Fruit fly (Drosophila melanogaster) whole organism, embryonic: ENCODE results near the gene eIF3d1.
A peak's percentile ranks its signal among the peaks of the same experiment; 100 is the strongest.

ENCODE experiments used
- Atf6 ChIP-seq: fragments of 200-800 bp; sonication (Bioruptor generic); IDR thresholded peaks from 2 replicates; pipeline ENCODE4 v1.3.6; 2022; ENCODE audit warnings: missing biosample characterization, missing genetic modification characterization
- CG10543 ChIP-seq: fragments of 200-800 bp; sonication (Bioruptor generic); optimal IDR thresholded peaks from 3 replicates; lab custom pipeline; 2017; ENCODE audit warnings: missing biosample characterization, mild to moderate bottlenecking, missing genetic modification characterization, moderate library complexity
- CG10565 ChIP-seq: fragments of 200-800 bp; sonication (Bioruptor generic); optimal IDR thresholded peaks from 3 replicates; lab custom pipeline; 2016; ENCODE audit warnings: missing biosample characterization, mild to moderate bottlenecking, missing genetic modification characterization
- CG10979 ChIP-seq: fragments of 200-800 bp; sonication (Bioruptor generic); optimal IDR thresholded peaks from 2 replicates; lab custom pipeline; 2018; ENCODE audit warnings: missing biosample characterization, mild to moderate bottlenecking, missing genetic modification characterization, moderate library complexity
- CG14441 ChIP-seq: fragments of 200-800 bp; sonication (Bioruptor generic); IDR thresholded peaks from 2 replicates; pipeline ENCODE4 v1.3.6; 2022; ENCODE audit warnings: missing biosample characterization, missing genetic modification characterization
- CG2116 ChIP-seq: fragments of 200-800 bp; sonication (Bioruptor generic); optimal IDR thresholded peaks from 3 replicates; lab custom pipeline; 2018; ENCODE audit warnings: missing biosample characterization, mild to moderate bottlenecking, missing genetic modification characterization
- CG32772 ChIP-seq: fragments of 200-800 bp; sonication (Bioruptor generic); IDR thresholded peaks from 2 replicates; pipeline ENCODE4 v1.3.6; 2022; ENCODE audit warnings: missing biosample characterization, missing genetic modification characterization
- CG3838 ChIP-seq: fragments of 200-800 bp; sonication (Bioruptor generic); optimal IDR thresholded peaks from 3 replicates; lab custom pipeline; 2016; ENCODE audit warnings: missing biosample characterization, missing genetic modification characterization
- CG4282 ChIP-seq: fragments of 200-800 bp; sonication (Bioruptor generic); optimal IDR thresholded peaks from 2 replicates; lab custom pipeline; 2016; ENCODE audit warnings: missing biosample characterization, missing genetic modification characterization
- CG6654 ChIP-seq: fragments of 200-800 bp; sonication (Bioruptor generic); optimal IDR thresholded peaks from 2 replicates; lab custom pipeline; 2017; ENCODE audit warnings: missing biosample characterization, mild to moderate bottlenecking, missing genetic modification characterization
- CG6683 ChIP-seq: fragments of 200-800 bp; sonication (Bioruptor generic); optimal IDR thresholded peaks from 2 replicates; lab custom pipeline; 2017; ENCODE audit warnings: missing biosample characterization, mild to moderate bottlenecking, missing genetic modification characterization, missing genetic modification reagents
- CG7357 ChIP-seq: fragments of 200-800 bp; sonication (Bioruptor generic); IDR thresholded peaks from 3 replicates; pipeline ENCODE4 v1.3.6; 2022; ENCODE audit warnings: missing biosample characterization, missing genetic modification characterization
- CG7556 ChIP-seq: fragments of 200-800 bp; sonication (Bioruptor generic); optimal IDR thresholded peaks from 2 replicates; lab custom pipeline; 2017; ENCODE audit warnings: missing biosample characterization, mild to moderate bottlenecking, missing genetic modification characterization
- CG7963 ChIP-seq: fragments of 200-800 bp; sonication (Bioruptor generic); IDR thresholded peaks from 3 replicates; pipeline ENCODE4 v1.3.6; 2022; ENCODE audit warnings: missing biosample characterization, missing genetic modification characterization; ENCODE audit not compliant: partially characterized antibody
- CG9797 ChIP-seq: fragments of 200-800 bp; sonication (Bioruptor generic); optimal IDR thresholded peaks from 3 replicates; lab custom pipeline; 2018; ENCODE audit warnings: missing biosample characterization, mild to moderate bottlenecking, missing genetic modification characterization
- CTCF ChIP-seq: fragments of 200-800 bp; sonication (Bioruptor generic); optimal IDR thresholded peaks from 2 replicates; lab custom pipeline; 2017; ENCODE audit warnings: missing biosample characterization, mild to moderate bottlenecking, missing genetic modification characterization, moderate library complexity
- D ChIP-seq, 2 experiments: fragments of 200-800 bp in 1 of 2; fragments of >200 bp in 1 of 2; sonication (Bioruptor generic) in 1 of 2; optimal IDR thresholded peaks; 2 replicates in 1 of 2; 3 replicates in 1 of 2; lab custom pipeline; 2017; ENCODE audit warnings: mild to moderate bottlenecking in 1 of 2, missing biosample characterization in 1 of 2, missing genetic modification characterization in 1 of 2, missing genetic modification reagents in 1 of 2
- Dek ChIP-seq: fragments of 200-800 bp; sonication (Bioruptor generic); optimal IDR thresholded peaks from 3 replicates; lab custom pipeline; 2019; ENCODE audit warnings: missing biosample characterization, mild to moderate bottlenecking, missing genetic modification characterization, moderate library complexity
- Dll ChIP-seq: fragments of 200-800 bp; sonication (Bioruptor generic); IDR thresholded peaks from 4 replicates; pipeline ENCODE4 v1.3.6; 2022; ENCODE audit warnings: missing biosample characterization, missing genetic modification characterization; ENCODE audit not compliant: partially characterized antibody
- Drgx ChIP-seq: fragments of 200-800 bp; sonication (Bioruptor generic); IDR thresholded peaks from 2 replicates; pipeline ENCODE4 v1.3.6; 2022; ENCODE audit warnings: missing biosample characterization, missing genetic modification characterization
- Elba2 ChIP-seq: fragments of 200-800 bp; sonication (Bioruptor generic); optimal IDR thresholded peaks from 3 replicates; lab custom pipeline; 2016; ENCODE audit warnings: missing biosample characterization, missing genetic modification characterization
- Fer2 ChIP-seq: fragments of 200-800 bp; sonication (Bioruptor generic); optimal IDR thresholded peaks from 2 replicates; lab custom pipeline; 2018; ENCODE audit warnings: missing biosample characterization, mild to moderate bottlenecking, missing genetic modification characterization, moderate library complexity
- Hr3 ChIP-seq: fragments of 200-800 bp; sonication (Bioruptor generic); optimal IDR thresholded peaks from 3 replicates; lab custom pipeline; 2016; ENCODE audit warnings: missing biosample characterization, missing genetic modification characterization
- Hr39 ChIP-seq: fragments of >200 bp; optimal IDR thresholded peaks from 2 replicates; lab custom pipeline; 2017
- Lpt ChIP-seq: fragments of >200 bp; optimal IDR thresholded peaks from 2 replicates; lab custom pipeline; 2018; ENCODE audit warnings: missing biosample characterization, missing genetic modification characterization
- MTF-1 ChIP-seq: fragments of 200-800 bp; sonication (Bioruptor generic); optimal IDR thresholded peaks from 2 replicates; lab custom pipeline; 2018; ENCODE audit warnings: missing biosample characterization, mild to moderate bottlenecking, missing genetic modification characterization, borderline replicate concordance
- Mad ChIP-seq: fragments of 200-800 bp; sonication (Bioruptor generic); optimal IDR thresholded peaks from 2 replicates; lab custom pipeline; 2016; ENCODE audit warnings: missing biosample characterization, missing genetic modification characterization
- Nf-YB ChIP-seq: fragments of 200-800 bp; sonication (Bioruptor generic); optimal IDR thresholded peaks from 3 replicates; lab custom pipeline; 2019; ENCODE audit warnings: missing biosample characterization, mild to moderate bottlenecking, missing genetic modification characterization, moderate library complexity
- Side ChIP-seq: fragments of 200-800 bp; sonication (Bioruptor generic); optimal IDR thresholded peaks from 2 replicates; lab custom pipeline; 2016; ENCODE audit warnings: missing biosample characterization, missing genetic modification characterization
- Sry-δ ChIP-seq: fragments of 200-800 bp; sonication (Bioruptor generic); optimal IDR thresholded peaks from 2 replicates; lab custom pipeline; 2016; ENCODE audit warnings: missing biosample characterization, missing genetic modification characterization
- ash1 ChIP-seq: fragments of 200-800 bp; sonication (Bioruptor generic); optimal IDR thresholded peaks from 2 replicates; lab custom pipeline; 2018; ENCODE audit warnings: missing biosample characterization, mild to moderate bottlenecking, missing genetic modification characterization
- ato ChIP-seq: fragments of 200-800 bp; sonication (Bioruptor generic); IDR thresholded peaks from 2 replicates; pipeline ENCODE4 v1.3.6; 2022; ENCODE audit warnings: missing biosample characterization, missing genetic modification characterization; ENCODE audit not compliant: partially characterized antibody
- cato ChIP-seq: fragments of 200-800 bp; sonication (Bioruptor generic); optimal IDR thresholded peaks from 2 replicates; lab custom pipeline; 2016; ENCODE audit warnings: missing biosample characterization, missing genetic modification characterization, borderline replicate concordance
- chif ChIP-seq, 2 experiments: fragments of 200-800 bp; sonication (Bioruptor generic); optimal IDR thresholded peaks; 3 replicates each; lab custom pipeline; 2016; ENCODE audit warnings: missing biosample characterization in 2 of 2, missing genetic modification characterization in 2 of 2
- chinmo ChIP-seq: fragments of 200-800 bp; sonication (Bioruptor generic); IDR thresholded peaks from 4 replicates; pipeline ENCODE4 v1.3.6; 2022; ENCODE audit warnings: missing biosample characterization, missing genetic modification characterization; ENCODE audit not compliant: partially characterized antibody
- crol ChIP-seq: fragments of 200-800 bp; sonication (Bioruptor generic); IDR thresholded peaks from 2 replicates; pipeline ENCODE4 v1.3.6; 2022; ENCODE audit warnings: missing biosample characterization, missing genetic modification characterization
- dmrt99B ChIP-seq: fragments of 200-800 bp; sonication (Bioruptor generic); optimal IDR thresholded peaks from 2 replicates; lab custom pipeline; 2018; ENCODE audit warnings: missing biosample characterization, mild to moderate bottlenecking, missing genetic modification characterization, moderate library complexity
- esg ChIP-seq: fragments of 200-800 bp; sonication (Bioruptor generic); conservative IDR thresholded peaks from 2 replicates; pipeline ENCODE4 v1.3.6; 2022; ENCODE audit warnings: missing biosample characterization, missing genetic modification characterization
- kay ChIP-seq: fragments of 200-800 bp; sonication (Bioruptor generic); optimal IDR thresholded peaks from 2 replicates; lab custom pipeline; 2016; ENCODE audit warnings: missing biosample characterization, missing genetic modification characterization
- mld ChIP-seq: fragments of 200-800 bp; sonication (Bioruptor generic); IDR thresholded peaks from 3 replicates; pipeline ENCODE4 v1.3.6; 2022; ENCODE audit warnings: missing biosample characterization, missing genetic modification characterization; ENCODE audit not compliant: partially characterized antibody
- org-1 ChIP-seq: fragments of 200-800 bp; sonication (Bioruptor generic); optimal IDR thresholded peaks from 2 replicates; lab custom pipeline; 2017; ENCODE audit warnings: missing biosample characterization, missing genetic modification characterization
- pzg ChIP-seq: fragments of 200-800 bp; sonication (Bioruptor generic); optimal IDR thresholded peaks from 3 replicates; lab custom pipeline; 2018; ENCODE audit warnings: missing biosample characterization, mild to moderate bottlenecking, missing genetic modification characterization, moderate library complexity
- run ChIP-seq: fragments of 200-800 bp; sonication (Bioruptor generic); optimal IDR thresholded peaks from 3 replicates; lab custom pipeline; 2018; ENCODE audit warnings: missing biosample characterization, mild to moderate bottlenecking, missing genetic modification characterization
- shn ChIP-seq: fragments of 200-800 bp; sonication (Bioruptor generic); optimal IDR thresholded peaks from 3 replicates; lab custom pipeline; 2016; ENCODE audit warnings: missing biosample characterization, missing genetic modification characterization
- slbo ChIP-seq: fragments of 200-800 bp; sonication (Bioruptor generic); IDR thresholded peaks from 2 replicates; pipeline ENCODE4 v1.3.6; 2022; ENCODE audit warnings: missing biosample characterization, missing genetic modification characterization
- slp2 ChIP-seq: fragments of 200-800 bp; sonication (Bioruptor generic); optimal IDR thresholded peaks from 2 replicates; lab custom pipeline; 2016; ENCODE audit warnings: missing biosample characterization, missing genetic modification characterization
- sr ChIP-seq: fragments of 200-800 bp; sonication (Bioruptor generic); IDR thresholded peaks from 3 replicates; pipeline ENCODE4 v1.3.6; 2022; ENCODE audit warnings: missing biosample characterization, missing genetic modification characterization
- tgo ChIP-seq: fragments of 200-800 bp; sonication (Bioruptor generic); IDR thresholded peaks from 3 replicates; pipeline ENCODE4 v1.3.6; 2022; ENCODE audit warnings: missing biosample characterization, missing genetic modification characterization
- twi ChIP-seq: fragments of 200-800 bp; optimal IDR thresholded peaks from 2 replicates; lab custom pipeline; 2019; ENCODE audit warnings: missing biosample characterization, mild to moderate bottlenecking, missing genetic modification characterization, moderate library complexity

The eIF3d1 gene

DNA sequence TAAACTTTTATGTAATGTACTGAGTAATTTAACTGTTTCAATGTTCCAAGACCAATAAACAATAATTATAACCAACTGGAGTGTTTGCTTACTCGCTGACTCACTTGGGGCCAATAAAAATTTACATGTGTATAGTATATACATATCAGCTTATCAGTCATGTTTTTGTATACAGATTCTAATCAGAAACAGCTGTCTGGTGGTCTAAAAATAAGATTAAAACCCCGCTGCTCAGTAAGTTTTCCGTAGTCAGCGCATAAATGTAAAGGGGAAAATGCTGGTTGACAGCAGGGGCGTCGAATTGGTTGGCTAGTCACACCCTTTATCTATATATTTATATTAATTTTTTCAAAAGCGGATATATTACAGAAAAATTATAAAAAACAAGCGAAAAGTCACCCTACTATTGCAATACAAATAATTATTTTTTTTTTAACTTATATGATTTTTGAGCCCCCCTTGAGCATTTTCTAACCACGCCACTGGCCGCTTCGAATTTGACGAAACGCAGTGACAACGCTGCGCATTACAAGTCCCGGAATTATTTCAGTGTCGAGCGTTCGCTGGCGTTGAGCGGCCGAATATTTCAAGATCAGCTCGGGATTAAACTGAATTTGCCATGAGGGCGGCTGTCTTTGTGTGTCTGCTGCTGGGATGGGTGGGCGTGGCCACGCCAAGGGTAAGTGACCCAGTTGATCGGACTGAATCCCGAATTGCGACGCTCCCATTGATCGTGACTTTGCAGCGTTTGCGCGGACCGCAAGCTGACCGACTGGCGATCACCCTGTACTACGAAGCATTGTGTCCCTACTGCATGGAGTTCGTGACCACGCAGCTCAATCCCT lies 1.3 kb upstream of the eIF3d1 start, which contains the start of gene GILT2 (continued):
- TF ChIP-seq CG6654 (peak; percentile 83), Drgx (GFP tag; lab: Robert Waterston, UW) (peak; percentile 43; the same call in 1 of the 2 replicates), esg (GFP tag; lab: Robert Waterston, UW) (peak; percentile 89), shn (peak; percentile 28), CG10979 (tag; lab: Kevin White, UChicago) (peak; percentile 94), Mad (GFP tag; lab: Kevin White, UChicago) (peak; percentile 75), Lpt (GFP tag; lab: Kevin White, UChicago) (no peak), CG10543 (GFP tag; lab: Kevin White, UChicago) (peak; percentile 89), Side (GFP tag; lab: Kevin White, UChicago) (peak; percentile 14), CG32772 (GFP tag; lab: Robert Waterston, UW) (peak; percentile 90), kay (GFP tag; lab: Kevin White, UChicago) (peak; percentile 76), Elba2 (GFP tag; lab: Kevin White, UChicago) (peak; percentile 24), sr (GFP tag; lab: Robert Waterston, UW) (peak; percentile 50; the same call in 2 of the 3 replicates), slp2 (no peak), twi (peak; percentile 76), Dll (no peak), D (optimal IDR thresholded peaks at IDR 0.05; lab: Kevin White, UChicago) (no peak), D (GFP tag; optimal IDR thresholded peaks at IDR 0.05; lab: Kevin White, UChicago) (peak; percentile 89), cato (peak; percentile 85), slbo (peak; percentile 94), org-1 (GFP tag; lab: Kevin White, UChicago) (peak; percentile 79), CG10565 (GFP tag; lab: Kevin White, UChicago) (peak; percentile 37), CG3838 (peak; percentile 63), CG7556 (peak; percentile 91), Nf-YB (GFP tag; lab: Kevin White, UChicago) (peak; percentile 77), chif (GFP tag; optimal IDR thresholded peaks at IDR 0.05; lab: Kevin White, UChicago) (peak; percentile 35 to 61), pzg (GFP tag; lab: Kevin White, UChicago) (no peak), mld (GFP tag; lab: Robert Waterston, UW) (no peak), Fer2 (tag; lab: Kevin White, UChicago) (peak; percentile 86), crol (GFP tag; lab: Robert Waterston, UW) (peak; percentile 42), CG9797 (GFP tag; lab: Kevin White, UChicago) (peak; percentile 11), ato (no peak), CG7963 (GFP tag; lab: Robert Waterston, UW) (no peak), run (tag; lab: Kevin White, UChicago) (peak; percentile 83), CG2116 (GFP tag; lab: Kevin White, UChicago) (peak; percentile 52), Hr39 (no peak), Dek (tag; lab: Kevin White, UChicago) (peak; percentile 88), chinmo (GFP tag; lab: Robert Waterston, UW) (0 out of 4 replicates have a peak, but pooled peaks have one; percentile 39), CG14441 (peak; percentile 93), Sry-δ (peak; percentile 11), CG6683 (GFP tag; lab: Kevin White, UChicago) (peak; percentile 88), tgo (GFP tag; lab: Robert Waterston, UW) (peak; percentile 92), CTCF (GFP tag; lab: Kevin White, UChicago) (peak; percentile 27), Hr3 (GFP tag; lab: Kevin White, UChicago) (peak; percentile 89), ash1 (GFP tag; lab: Kevin White, UChicago) (no peak), Atf6 (GFP tag; lab: Robert Waterston, UW) (peak; percentile 96), MTF-1 (GFP tag; lab: Kevin White, UChicago) (peak; percentile 76), dmrt99B (tag; lab: Kevin White, UChicago) (peak; percentile 96), CG7357 (GFP tag; lab: Robert Waterston, UW) (peak; percentile 86), CG4282 (GFP tag; lab: Kevin White, UChicago) (no peak)
